Fruit fly (Drosophila melanogaster): ENCODE results near the gene CG16719.

- TF ChIP-seq CG13204 (GFP tag; optimal IDR thresholded peaks at IDR 0.05): no peak
- TF ChIP-seq rn (GFP tag; IDR thresholded peaks at IDR 0.05): no peak
- TF ChIP-seq Ets98B (GFP tag; IDR thresholded peaks at IDR 0.05): no peak
These were observed 20.6 kb downstream of the CG16719 start for dm6 chr3L:9705591-9705990.
